Fruit fly (Drosophila melanogaster): ENCODE measurements around the gene CG43867.

DNA sequence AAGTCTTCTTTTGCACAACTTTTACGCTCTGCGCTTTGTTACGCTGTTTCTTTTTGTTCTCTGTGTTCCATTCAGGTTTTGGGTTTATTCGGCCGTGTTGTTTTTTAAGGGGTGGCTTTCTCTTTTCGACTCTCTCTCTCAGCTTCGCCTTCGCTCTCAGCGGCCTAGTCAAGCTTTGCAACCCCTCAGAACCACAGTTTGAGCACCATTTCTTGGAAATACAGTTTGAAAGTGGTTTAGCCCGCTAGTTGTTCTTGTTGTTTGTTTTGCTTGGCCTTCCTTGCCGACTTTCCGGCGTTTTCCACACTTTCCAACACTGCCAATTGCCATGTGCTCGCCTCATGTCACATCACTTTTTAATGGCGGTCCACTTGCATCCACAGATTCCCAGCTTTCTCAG lies 86.7 kb downstream of the CG43867 start:
- no peak for TF ChIP-seq vri (GFP tag; optimal IDR thresholded peaks at IDR 0.05)
- TF ChIP-seq Sox102F (GFP tag; optimal IDR thresholded peaks at IDR 0.05) = no peak
- TF ChIP-seq dsx (GFP tag; optimal IDR thresholded peaks at IDR 0.05; ENCODE audit: poor library complexity, severe bottlenecking) = no peak
- TF ChIP-seq CG10669 (GFP tag; optimal IDR thresholded peaks at IDR 0.05) = no peak
